Worm (Caenorhabditis elegans) whole organism, L1 larva: ENCODE measurements around the gene C06H5.6.
"Not testable (repeated sequence)": the region's sequence is repeated elsewhere in the genome, so short reads cannot be mapped to it uniquely, and the experiment has no call there.

Experiments used
- ceh-82 ChIP-seq, 3 experiments: fragments of 150-350 bp in 1 of 3; sonication (generic microtip) in 2 of 3; optimal IDR thresholded peaks; 2 replicates each; lab custom pipeline; 2014 to 2017; ENCODE audit warnings: missing biosample characterization in 3 of 3, missing genetic modification characterization in 3 of 3
- fkh-10 ChIP-seq: sonication (generic microtip); optimal IDR thresholded peaks from 2 replicates; lab custom pipeline; 2017; ENCODE audit warnings: missing biosample characterization, missing genetic modification reagents, missing genetic modification characterization
- isw-1 ChIP-seq: fragments of 200-800 bp; sonication (Bioruptor generic); IDR thresholded peaks from 2 replicates; pipeline ENCODE4 v1.3.6; 2022; ENCODE audit warnings: missing genetic modification characterization, missing compliant biosample characterization
- lin-35 ChIP-seq, 2 experiments: fragments of 150-350 bp; optimal IDR thresholded peaks; 2 replicates each; lab custom pipeline; 2014; ENCODE audit warnings: missing biosample characterization in 2 of 2, missing genetic modification characterization in 2 of 2, missing genetic modification reagents in 2 of 2
- lsy-2 ChIP-seq, 2 experiments: fragments of 150-350 bp; optimal IDR thresholded peaks; 2 replicates each; lab custom pipeline; 2014; ENCODE audit warnings: missing biosample characterization in 2 of 2, missing genetic modification characterization in 2 of 2
- nhr-20 ChIP-seq: sonication (generic microtip); optimal IDR thresholded peaks from 2 replicates; lab custom pipeline; 2016; ENCODE audit warnings: mild to moderate bottlenecking, missing genetic modification characterization, missing compliant biosample characterization
- snpc-4 ChIP-seq: fragments of 150-350 bp; optimal IDR thresholded peaks from 2 replicates; lab custom pipeline; 2014; ENCODE audit warnings: missing biosample characterization, missing genetic modification characterization
- ztf-4 ChIP-seq: fragments of 150-350 bp; optimal IDR thresholded peaks from 2 replicates; lab custom pipeline; 2014; ENCODE audit warnings: missing biosample characterization, missing genetic modification characterization

DNA sequence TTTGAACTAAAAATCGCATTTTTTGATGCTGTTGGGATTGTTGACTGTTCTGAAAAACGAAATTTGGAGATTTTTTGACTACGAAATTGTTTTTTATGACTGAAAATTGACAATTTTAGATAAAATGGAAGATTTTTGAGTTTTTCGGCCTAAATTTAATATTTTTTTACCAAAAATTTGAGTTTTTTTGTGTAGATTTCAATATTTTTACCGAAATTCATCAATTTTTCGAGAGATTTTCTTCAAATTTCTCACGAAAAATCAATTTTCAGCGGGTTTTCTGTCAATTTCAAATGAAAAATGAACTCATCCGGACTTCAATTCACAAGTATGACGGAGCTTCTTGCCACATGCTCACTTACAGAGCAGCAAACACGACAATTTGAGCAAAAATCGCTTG is 23.5 kb downstream of the C06H5.6 start, which contains the start of gene Y59A8A.8:
- TF ChIP-seq ceh-82 (tag; optimal IDR thresholded peaks at IDR 0.05; lab: Kevin White, UChicago); snpc-4 (tag; lab: Kevin White, UChicago); lsy-2 (tag; optimal IDR thresholded peaks at IDR 0.05; lab: Kevin White, UChicago); nhr-20 (tag; lab: Kevin White, UChicago); lin-35 (GFP tag; optimal IDR thresholded peaks at IDR 0.05; lab: Kevin White, UChicago); fkh-10 (GFP tag; lab: Kevin White, UChicago); ztf-4; isw-1 (GFP tag; lab: Robert Waterston, UW): not testable (repeated sequence)
